Worm (Caenorhabditis elegans): ENCODE measurements around the gene F38E1.6.
A peak's percentile ranks its signal among the peaks of the same experiment; 100 is the strongest.

Gene F38E1.6

ce11 chrV:8348959-8349389, 10.9 kb upstream of the F38E1.6 start (continued):
- TF ChIP-seq hlh-4 (tag; optimal IDR thresholded peaks at IDR 0.05) (no peak), elt-2 (tag; optimal IDR thresholded peaks at IDR 0.05) (peak; percentile 89), sup-37 (GFP tag; optimal IDR thresholded peaks at IDR 0.05) (peak; percentile 73), nhr-19 (GFP tag; conservative IDR thresholded peaks at IDR 0.05) (peak; percentile 95), lin-15B (tag; optimal IDR thresholded peaks at IDR 0.05) (peak; percentile 46), lin-14 (GFP tag; optimal IDR thresholded peaks at IDR 0.05) (peak; percentile 92), ztf-4 (tag; optimal IDR thresholded peaks at IDR 0.05) (peak; percentile 77), ceh-63 (GFP tag; optimal IDR thresholded peaks at IDR 0.05) (no peak), zip-4 (GFP tag; optimal IDR thresholded peaks at IDR 0.05) (peak; percentile 69), nhr-47 (tag; optimal IDR thresholded peaks at IDR 0.05) (peak; percentile 95), ama-1 (optimal IDR thresholded peaks at IDR 0.05) (peak; percentile 96), isw-1 (GFP tag; IDR thresholded peaks at IDR 0.05) (peak; percentile 42), nhr-85 (tag) (peak; percentile 97), ceh-82 (tag; optimal IDR thresholded peaks at IDR 0.05) (peak; percentile 85 to 86 (median 85)), dsc-1 (tag; optimal IDR thresholded peaks at IDR 0.05) (peak; percentile 93), skn-1 (tag; optimal IDR thresholded peaks at IDR 0.05) (peak; percentile 71), pag-3 (tag; optimal IDR thresholded peaks at IDR 0.05; ENCODE audit: borderline replicate concordance, insufficient read depth) (no peak), aly-2 (tag; optimal IDR thresholded peaks at IDR 0.05) (peak; percentile 49), nhr-28 (tag; optimal IDR thresholded peaks at IDR 0.05) (no peak), ztf-11 (tag; optimal IDR thresholded peaks at IDR 0.05) (peak in 1 of 2 experiments; percentile 69), jun-1 (tag; optimal IDR thresholded peaks at IDR 0.05) (peak; percentile 55), efl-3 (GFP tag; optimal IDR thresholded peaks at IDR 0.05) (peak; percentile 68), zag-1 (tag; optimal IDR thresholded peaks at IDR 0.05) (no peak), tbx-2 (tag; optimal IDR thresholded peaks at IDR 0.05) (peak; percentile 85), mef-2 (tag; optimal IDR thresholded peaks at IDR 0.05) (no peak), ets-5 (GFP tag; IDR thresholded peaks at IDR 0.05) (no peak), unc-98 (GFP tag; IDR thresholded peaks at IDR 0.05) (no peak), hlh-17 (GFP tag; optimal IDR thresholded peaks at IDR 0.05; ENCODE audit: borderline replicate concordance) (no peak), mep-1 (tag; optimal IDR thresholded peaks at IDR 0.05) (peak; percentile 81), nhr-77 (tag; optimal IDR thresholded peaks at IDR 0.05) (peak; percentile 72), nhr-12 (tag; optimal IDR thresholded peaks at IDR 0.05) (no peak), fos-1 (tag; optimal IDR thresholded peaks at IDR 0.05) (peak; percentile 75), tlp-1 (tag; optimal IDR thresholded peaks at IDR 0.05) (no peak), C04F5.9 (tag; optimal IDR thresholded peaks at IDR 0.05) (peak; percentile 45), Y116A8C.19 (tag; optimal IDR thresholded peaks at IDR 0.05; ENCODE audit: borderline replicate concordance) (no peak), fkh-4 (tag; optimal IDR thresholded peaks at IDR 0.05; ENCODE audit: borderline replicate concordance) (no peak), egl-13 (tag; optimal IDR thresholded peaks at IDR 0.05) (peak; percentile 56), egl-27 (tag; optimal IDR thresholded peaks at IDR 0.05) (no peak), swsn-7 (tag; optimal IDR thresholded peaks at IDR 0.05) (peak; percentile 93), nhr-237 (tag; optimal IDR thresholded peaks at IDR 0.05) (peak; percentile 8), sox-4 (tag; optimal IDR thresholded peaks at IDR 0.05) (peak; percentile 49), nhr-84 (tag; optimal IDR thresholded peaks at IDR 0.05) (no peak), pqm-1 (tag; optimal IDR thresholded peaks at IDR 0.05) (no peak), C16A3.4 (tag; optimal IDR thresholded peaks at IDR 0.05) (peak; percentile 39), mdl-1 (tag; optimal IDR thresholded peaks at IDR 0.05) (peak in 1 of 2 experiments; percentile 59), aha-1 (tag; optimal IDR thresholded peaks at IDR 0.05) (no peak), snpc-4 (tag; optimal IDR thresholded peaks at IDR 0.05) (peak; percentile 99), xbp-1 (tag; optimal IDR thresholded peaks at IDR 0.05) (peak; percentile 89), lin-39 (tag; optimal IDR thresholded peaks at IDR 0.05) (peak; percentile 81), dpl-1 (GFP tag; optimal IDR thresholded peaks at IDR 0.05) (peak; percentile 37 to 64 (median 56)), rnt-1 (tag; optimal IDR thresholded peaks at IDR 0.05) (peak; percentile 97), sptf-1 (tag; optimal IDR thresholded peaks at IDR 0.05) (no peak), unc-86 (tag; optimal IDR thresholded peaks at IDR 0.05) (peak; percentile 68), snu-23 (GFP tag; optimal IDR thresholded peaks at IDR 0.05) (peak; percentile 95)
